Fruit fly (Drosophila melanogaster): Measurements from ENCODE around the gene CG32148.

- TF ChIP-seq CG17612 (GFP tag; IDR thresholded peaks at IDR 0.05) (no peak), crol (GFP tag; IDR thresholded peaks at IDR 0.05) (no peak), Dek (tag; optimal IDR thresholded peaks at IDR 0.05) (no peak)
Measured at dm6 chr3L:15050109-15050508, 26.8 kb downstream of the CG32148 start, which contains the start of gene CG18581.

All from whole organism, embryonic.